Worm (Caenorhabditis elegans) whole organism, L3 larva: Measurements from ENCODE around the gene Y113G7B.11.

Experiments
- R02D3.7 ChIP-seq: fragments of 150-350 bp; optimal IDR thresholded peaks from 2 replicates; lab custom pipeline; 2014; ENCODE audit warnings: missing biosample characterization, missing genetic modification characterization
- ZK546.5 ChIP-seq: sonication (generic microtip); optimal IDR thresholded peaks from 2 replicates; lab custom pipeline; 2017; ENCODE audit warnings: missing biosample characterization, missing genetic modification characterization
- ceh-16 ChIP-seq: sonication (generic microtip); optimal IDR thresholded peaks from 2 replicates; lab custom pipeline; 2017; ENCODE audit warnings: missing biosample characterization, missing genetic modification characterization
- egl-27 ChIP-seq: sonication (generic microtip); optimal IDR thresholded peaks from 4 replicates; lab custom pipeline; 2017; ENCODE audit warnings: missing biosample characterization, missing genetic modification reagents, missing genetic modification characterization
- fkh-10 ChIP-seq: sonication (generic microtip); optimal IDR thresholded peaks from 2 replicates; lab custom pipeline; 2017; ENCODE audit warnings: missing biosample characterization, missing genetic modification reagents, missing genetic modification characterization
- fos-1 ChIP-seq: fragments of 150-350 bp; optimal IDR thresholded peaks from 2 replicates; lab custom pipeline; 2014; ENCODE audit warnings: missing biosample characterization, missing genetic modification characterization
- nhr-11 ChIP-seq: fragments of 150-350 bp; optimal IDR thresholded peaks from 2 replicates; lab custom pipeline; 2014; ENCODE audit warnings: missing biosample characterization, missing genetic modification characterization
- nhr-12 ChIP-seq: fragments of 150-350 bp; optimal IDR thresholded peaks from 2 replicates; lab custom pipeline; 2014; ENCODE audit warnings: missing biosample characterization, missing genetic modification characterization
- nhr-23 ChIP-seq: fragments of 150-350 bp; optimal IDR thresholded peaks from 2 replicates; lab custom pipeline; 2014; ENCODE audit warnings: missing biosample characterization, missing genetic modification reagents, missing genetic modification characterization
- nhr-76 ChIP-seq: fragments of 150-350 bp; sonication (generic microtip); optimal IDR thresholded peaks from 5 replicates; lab custom pipeline; 2014; ENCODE audit warnings: missing biosample characterization, missing genetic modification characterization
- pha-4 ChIP-seq: fragments of 150-350 bp; optimal IDR thresholded peaks from 2 replicates; lab custom pipeline; 2014; ENCODE audit warnings: missing biosample characterization, missing genetic modification reagents, missing genetic modification characterization
- zag-1 ChIP-seq: fragments of 150-350 bp; optimal IDR thresholded peaks from 2 replicates; lab custom pipeline; 2014; ENCODE audit warnings: missing biosample characterization, missing genetic modification characterization

ce11 chrV:20198954-20199353 is 16.1 kb downstream of the Y113G7B.11 start, which contains the start of gene fog-2:
- TF ChIP-seq ZK546.5 (no peak), pha-4 (tag; lab: Kevin White, UChicago) (no peak), fkh-10 (no peak), nhr-76 (tag; lab: Kevin White, UChicago) (no peak), nhr-11 (tag; lab: Kevin White, UChicago) (no peak), zag-1 (no peak), ceh-16 (tag; lab: Kevin White, UChicago) (no peak), nhr-12 (tag; lab: Kevin White, UChicago) (no peak), egl-27 (tag; lab: Kevin White, UChicago) (no peak), R02D3.7 (tag; lab: Kevin White, UChicago) (no peak), fos-1 (tag; lab: Kevin White, UChicago) (no peak), nhr-23 (no peak)
